Worm (Caenorhabditis elegans): ENCODE data around the gene pfk-1.1.

Gene pfk-1.1

ce11 chrX:2971542-2971988, 30.9 kb downstream of the pfk-1.1 start (continued):
- TF ChIP-seq F49E8.2 (tag; optimal IDR thresholded peaks at IDR 0.05; ENCODE audit: insufficient read depth) = no peak
- TF ChIP-seq hrde-1 (tag; optimal IDR thresholded peaks at IDR 0.05; ENCODE audit: borderline replicate concordance) = no peak
- no peak for TF ChIP-seq xnd-1 (tag; optimal IDR thresholded peaks at IDR 0.05)
- no peak for TF ChIP-seq madf-8 (GFP tag; conservative IDR thresholded peaks at IDR 0.05)
- no peak for TF ChIP-seq nfya-2 (GFP tag; IDR thresholded peaks at IDR 0.05)
- peak; percentile 76 for TF ChIP-seq attf-5 (GFP tag; optimal IDR thresholded peaks at IDR 0.05)
- TF ChIP-seq dpff-1 (tag; optimal IDR thresholded peaks at IDR 0.05) = no peak
- peak; percentile 52; the same call in 1 of the 2 replicates for TF ChIP-seq hmg-1.2 (GFP tag; IDR thresholded peaks at IDR 0.05)
- TF ChIP-seq ceh-79 (tag; optimal IDR thresholded peaks at IDR 0.05) = no peak
- peak; percentile 70; the same call in 1 of the 2 replicates for TF ChIP-seq egl-18 (GFP tag; IDR thresholded peaks at IDR 0.05)
- no peak for TF ChIP-seq D2030.7 (GFP tag; IDR thresholded peaks at IDR 0.05)
- 0 out of 2 replicates have a peak, but pooled peaks have one; percentile 9 for TF ChIP-seq Y79H2A.3 (GFP tag; conservative IDR thresholded peaks at IDR 0.05)
- peak; percentile 93; the same call in 1 of the 2 replicates for TF ChIP-seq let-526 (GFP tag; IDR thresholded peaks at IDR 0.05)
- TF ChIP-seq ztf-25 (GFP tag; IDR thresholded peaks at IDR 0.05) = no peak
- TF ChIP-seq hsf-1 (GFP tag; IDR thresholded peaks at IDR 0.05) = peak; percentile 91
- TF ChIP-seq mel-28 (tag; optimal IDR thresholded peaks at IDR 0.05; ENCODE audit: borderline replicate concordance) = no peak
- TF ChIP-seq F39B2.1 (GFP tag; IDR thresholded peaks at IDR 0.05) = no peak
- TF ChIP-seq nhr-120 (GFP tag; IDR thresholded peaks at IDR 0.05) = 0 out of 2 replicates have a peak, but pooled peaks have one; percentile 80
- TF ChIP-seq rpc-1 (optimal IDR thresholded peaks at IDR 0.05) = no peak
- no peak for TF ChIP-seq rpc-1 (tag; optimal IDR thresholded peaks at IDR 0.05)
- TF ChIP-seq pha-4 (tag; optimal IDR thresholded peaks at IDR 0.05) = peak; percentile 71
- no peak for TF ChIP-seq aptf-3 (GFP tag; IDR thresholded peaks at IDR 0.05)
- TF ChIP-seq nfya-1 (tag; optimal IDR thresholded peaks at IDR 0.05; ENCODE audit: borderline replicate concordance, insufficient read depth) = no peak
- no peak for TF ChIP-seq him-1 (tag; optimal IDR thresholded peaks at IDR 0.05)
- TF ChIP-seq ztf-22 (GFP tag; optimal IDR thresholded peaks at IDR 0.05) = peak; percentile 43
- no peak; the same call in 1 of the 2 replicates for TF ChIP-seq ceh-91 (GFP tag; IDR thresholded peaks at IDR 0.05)
- no peak for TF ChIP-seq F55B11.4 (tag; optimal IDR thresholded peaks at IDR 0.05; ENCODE audit: borderline replicate concordance, insufficient read depth)
- TF ChIP-seq B0261.1 (tag; optimal IDR thresholded peaks at IDR 0.05) = no peak
- no peak for TF ChIP-seq attf-3 (GFP tag; conservative IDR thresholded peaks at IDR 0.05)
- TF ChIP-seq Y53F4B.3 (GFP tag; IDR thresholded peaks at IDR 0.05) = no peak
- no peak for TF ChIP-seq nhr-27 (tag; optimal IDR thresholded peaks at IDR 0.05)
- no peak for TF ChIP-seq F57A8.1 (GFP tag; optimal IDR thresholded peaks at IDR 0.05)
- TF ChIP-seq ztf-28 (GFP tag; IDR thresholded peaks at IDR 0.05) = no peak
- no peak for TF ChIP-seq snpc-4 (GFP tag; optimal IDR thresholded peaks at IDR 0.05)
- TF ChIP-seq snpc-4 (tag; optimal IDR thresholded peaks at IDR 0.05) = peak; percentile 48 to 55 (median 54)
- peak in 1 of 2 experiments; percentile 41 for TF ChIP-seq let-607 (tag; optimal IDR thresholded peaks at IDR 0.05)
- TF ChIP-seq hmg-20 (GFP tag; IDR thresholded peaks at IDR 0.05) = no peak
- TF ChIP-seq ekl-4 (GFP tag; IDR thresholded peaks at IDR 0.05) = peak; percentile 92
- peak; percentile 92 for TF ChIP-seq K11D2.4 (GFP tag; IDR thresholded peaks at IDR 0.05)
- peak; percentile 88 for TF ChIP-seq B0336.3 (GFP tag; IDR thresholded peaks at IDR 0.05)
- TF ChIP-seq attf-6 (GFP tag; IDR thresholded peaks at IDR 0.05) = no peak
- TF ChIP-seq C06A6.2 (GFP tag; conservative IDR thresholded peaks at IDR 0.05) = peak; percentile 81
- peak; percentile 66; the same call in 1 of the 2 replicates for TF ChIP-seq sea-2 (GFP tag; IDR thresholded peaks at IDR 0.05)
- peak; percentile 63 for TF ChIP-seq tbp1 (GFP tag; optimal IDR thresholded peaks at IDR 0.05)
- TF ChIP-seq F33H1.4 (GFP tag; IDR thresholded peaks at IDR 0.05) = peak; percentile 25; the same call in 1 of the 2 replicates
- peak; percentile 94 for TF ChIP-seq nfyb-1 (GFP tag; IDR thresholded peaks at IDR 0.05)
- peak; percentile 81 for TF ChIP-seq egl-44 (GFP tag; IDR thresholded peaks at IDR 0.05)
- TF ChIP-seq lsl-1 (GFP tag; optimal IDR thresholded peaks at IDR 0.05) = no peak
